Fruit fly (Drosophila melanogaster): ENCODE data around the gene CG31674.

Gene CG31674

DNA sequence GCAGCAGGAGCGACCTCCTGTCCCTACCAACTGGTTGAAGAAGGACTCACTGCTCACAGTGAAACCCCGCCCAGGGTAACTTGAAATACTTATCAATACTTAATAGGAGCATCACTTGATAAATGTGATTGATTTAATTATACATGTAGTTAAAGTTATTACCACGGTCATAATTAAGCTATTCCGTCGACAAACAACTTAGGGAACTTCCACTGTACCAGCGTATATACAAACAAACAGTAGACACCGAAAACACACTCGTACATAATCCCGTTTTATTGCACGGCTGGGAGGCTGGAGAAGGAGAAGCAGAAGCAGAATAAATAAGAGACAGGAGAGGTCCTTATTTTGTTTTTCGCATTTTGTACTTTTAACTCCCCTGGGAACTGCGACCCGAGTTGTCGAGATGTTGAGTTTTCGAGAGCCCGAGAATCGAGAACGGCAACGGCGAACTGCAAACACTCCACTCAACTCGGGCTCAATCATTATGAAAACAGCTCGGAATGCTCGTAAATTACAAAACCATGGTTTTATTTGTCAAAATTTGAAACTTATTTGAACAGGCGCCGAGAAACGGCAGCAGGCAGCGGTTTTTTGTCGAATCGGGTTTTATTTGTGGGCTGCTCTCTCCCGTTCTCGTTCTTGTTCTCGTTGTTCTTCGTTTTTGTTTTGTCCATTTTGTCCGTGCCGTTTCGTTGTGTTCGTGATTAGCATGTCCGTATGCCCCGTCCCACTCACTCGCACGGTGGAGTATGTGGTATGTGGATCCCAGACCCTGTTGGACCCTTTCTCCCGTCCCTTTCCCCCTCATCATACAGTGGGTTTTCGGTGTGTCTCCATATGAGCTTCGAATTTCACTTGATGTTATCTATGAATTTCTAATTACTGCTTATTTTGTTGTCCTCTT is 30.8 kb upstream of the CG31674 start (continued):
- TF ChIP-seq nerfin-1 (tag; optimal IDR thresholded peaks at IDR 0.05) (no peak), CG12299 (tag; optimal IDR thresholded peaks at IDR 0.05) (peak; percentile 53), CG2120 (GFP tag; optimal IDR thresholded peaks at IDR 0.05) (peak; percentile 94), D (optimal IDR thresholded peaks at IDR 0.05) (no peak), D (GFP tag; optimal IDR thresholded peaks at IDR 0.05) (peak; percentile 36), Hr78 (GFP tag; optimal IDR thresholded peaks at IDR 0.05) (no peak), CG8944 (GFP tag; optimal IDR thresholded peaks at IDR 0.05) (peak; percentile 63), vnd (GFP tag; IDR thresholded peaks at IDR 0.05; ENCODE audit: partially characterized antibody) (no peak), sd (tag; optimal IDR thresholded peaks at IDR 0.05) (peak; percentile 35), jing (GFP tag; optimal IDR thresholded peaks at IDR 0.05) (peak; percentile 61), Mad (GFP tag; optimal IDR thresholded peaks at IDR 0.05) (peak; percentile 74), kah (GFP tag; optimal IDR thresholded peaks at IDR 0.05) (no peak), CG12659 (GFP tag; optimal IDR thresholded peaks at IDR 0.05) (peak; percentile 70), CG18764 (GFP tag; optimal IDR thresholded peaks at IDR 0.05) (peak; percentile 35), sisA (GFP tag; IDR thresholded peaks at IDR 0.05) (peak; percentile 73), ro (GFP tag; IDR thresholded peaks at IDR 0.05) (0 out of 2 replicates have a peak, but pooled peaks have one; percentile 30), usp (GFP tag; optimal IDR thresholded peaks at IDR 0.05) (no peak), gt (GFP tag; IDR thresholded peaks at IDR 0.05) (no peak), Hsf (GFP tag; optimal IDR thresholded peaks at IDR 0.05) (peak; percentile 82), ash1 (GFP tag; optimal IDR thresholded peaks at IDR 0.05) (peak; percentile 58), CG7271 (tag; optimal IDR thresholded peaks at IDR 0.05) (no peak), CG10366 (GFP tag; IDR thresholded peaks at IDR 0.05) (peak; percentile 62), CG9609 (GFP tag; optimal IDR thresholded peaks at IDR 0.05) (peak; percentile 62), gsb-n (tag; optimal IDR thresholded peaks at IDR 0.05) (no peak), CG4730 (GFP tag; IDR thresholded peaks at IDR 0.05) (peak; percentile 62), CG4707 (GFP tag; optimal IDR thresholded peaks at IDR 0.05) (peak; percentile 13), CG1602 (GFP tag; optimal IDR thresholded peaks at IDR 0.05) (peak; percentile 61), CG11398 (GFP tag; optimal IDR thresholded peaks at IDR 0.05) (peak; percentile 72), Side (GFP tag; optimal IDR thresholded peaks at IDR 0.05) (peak; percentile 82), HHEX (GFP tag; optimal IDR thresholded peaks at IDR 0.05) (peak; percentile 78), otp (GFP tag; IDR thresholded peaks at IDR 0.05) (peak; percentile 73; the same call in 2 of the 3 replicates), Dip3 (GFP tag; optimal IDR thresholded peaks at IDR 0.05) (peak; percentile 81), sqz (GFP tag; optimal IDR thresholded peaks at IDR 0.05) (peak; percentile 24), Hr3 (GFP tag; optimal IDR thresholded peaks at IDR 0.05) (peak; percentile 60), emc (GFP tag; optimal IDR thresholded peaks at IDR 0.05) (peak; percentile 60), CG7839 (tag; optimal IDR thresholded peaks at IDR 0.05) (peak; percentile 85), MESR4 (GFP tag; optimal IDR thresholded peaks at IDR 0.05) (peak; percentile 21), Gsc (GFP tag; IDR thresholded peaks at IDR 0.05) (no peak), br (optimal IDR thresholded peaks at IDR 0.05) (no peak), insv (GFP tag; optimal IDR thresholded peaks at IDR 0.05) (no peak), CG10147 (GFP tag; optimal IDR thresholded peaks at IDR 0.05) (peak; percentile 78), Sin3A (optimal IDR thresholded peaks at IDR 0.05) (no peak), chif (GFP tag; optimal IDR thresholded peaks at IDR 0.05) (peak; percentile 65 to 77), CG9876 (GFP tag; optimal IDR thresholded peaks at IDR 0.05) (peak; percentile 51), CG34422 (GFP tag; IDR thresholded peaks at IDR 0.05) (peak; percentile 63; the same call in 2 of the 3 replicates), CG10321 (GFP tag; IDR thresholded peaks at IDR 0.05) (0 out of 2 replicates have a peak, but pooled peaks have one; percentile 33), dan (GFP tag; IDR thresholded peaks at IDR 0.05) (no peak), CG32772 (GFP tag; IDR thresholded peaks at IDR 0.05) (peak; percentile 74), CG6791 (GFP tag; IDR thresholded peaks at IDR 0.05; ENCODE audit: partially characterized antibody) (no peak), Dfd (GFP tag; optimal IDR thresholded peaks at IDR 0.05) (no peak)

Measured in whole organism, embryonic.